Fruit fly (Drosophila melanogaster) whole organism, embryonic: ENCODE data around the gene CG32507.

ENCODE experiments used
- Adf1 ChIP-seq: fragments of 200-800 bp; sonication (Bioruptor generic); IDR thresholded peaks from 2 replicates; pipeline ENCODE4 v1.3.6; 2022; ENCODE audit warnings: missing biosample characterization, missing genetic modification characterization
- CG13894 ChIP-seq: fragments of 200-800 bp; sonication (Bioruptor generic); optimal IDR thresholded peaks from 3 replicates; lab custom pipeline; 2018; ENCODE audit warnings: missing biosample characterization, mild to moderate bottlenecking, missing genetic modification characterization, moderate library complexity
- CG14014 ChIP-seq: fragments of 200-800 bp; sonication (Bioruptor generic); IDR thresholded peaks from 2 replicates; pipeline ENCODE4 v1.3.6; 2022; ENCODE audit warnings: missing biosample characterization, missing genetic modification characterization
- CG15479 ChIP-seq: fragments of 200-800 bp; sonication (Bioruptor generic); optimal IDR thresholded peaks from 3 replicates; lab custom pipeline; 2019; ENCODE audit warnings: missing biosample characterization, mild to moderate bottlenecking, missing genetic modification characterization, moderate library complexity
- CG1603 ChIP-seq: fragments of 200-800 bp; sonication (Bioruptor generic); optimal IDR thresholded peaks from 2 replicates; lab custom pipeline; 2019; ENCODE audit warnings: missing biosample characterization, mild to moderate bottlenecking, missing genetic modification characterization, moderate library complexity
- CG16863 ChIP-seq: fragments of 200-800 bp; sonication (Bioruptor generic); optimal IDR thresholded peaks from 3 replicates; lab custom pipeline; 2016; ENCODE audit warnings: missing biosample characterization, missing genetic modification characterization
- CG17359 ChIP-seq: fragments of 200-800 bp; sonication (Bioruptor generic); optimal IDR thresholded peaks from 3 replicates; lab custom pipeline; 2018; ENCODE audit warnings: missing biosample characterization, mild to moderate bottlenecking, missing genetic modification characterization, moderate library complexity
- CG17912 ChIP-seq: fragments of 200-800 bp; sonication (Bioruptor generic); optimal IDR thresholded peaks from 2 replicates; lab custom pipeline; 2018; ENCODE audit warnings: missing biosample characterization, mild to moderate bottlenecking, missing genetic modification characterization
- CG18011 ChIP-seq: fragments of 200-800 bp; sonication (Bioruptor generic); optimal IDR thresholded peaks from 2 replicates; lab custom pipeline; 2017; ENCODE audit warnings: missing biosample characterization, missing genetic modification characterization, mild to moderate bottlenecking, moderate library complexity, missing genotype
- CG31441 ChIP-seq: fragments of 200-800 bp; sonication (Bioruptor generic); IDR thresholded peaks from 2 replicates; pipeline ENCODE4 v1.3.6; 2022; ENCODE audit warnings: missing biosample characterization, missing genetic modification characterization
- CG33557 ChIP-seq: fragments of 200-800 bp; sonication (Bioruptor generic); optimal IDR thresholded peaks from 2 replicates; lab custom pipeline; 2019; ENCODE audit warnings: missing biosample characterization, mild to moderate bottlenecking, missing genetic modification characterization, moderate library complexity
- CG34376 ChIP-seq: fragments of 200-800 bp; sonication (Bioruptor generic); optimal IDR thresholded peaks from 2 replicates; lab custom pipeline; 2018; ENCODE audit warnings: missing biosample characterization, mild to moderate bottlenecking, missing genetic modification characterization
- CG3847 ChIP-seq: fragments of 200-800 bp; sonication (Bioruptor generic); IDR thresholded peaks from 2 replicates; pipeline ENCODE4 v1.3.6; 2022; ENCODE audit warnings: missing biosample characterization, missing genetic modification characterization
- CG3995 ChIP-seq: fragments of 200-800 bp; sonication (Bioruptor generic); optimal IDR thresholded peaks from 3 replicates; lab custom pipeline; 2016; ENCODE audit warnings: missing biosample characterization, missing genetic modification characterization
- CG43689 ChIP-seq: fragments of 200-800 bp; sonication (Bioruptor generic); IDR thresholded peaks from 2 replicates; pipeline ENCODE4 v1.3.6; 2022; ENCODE audit warnings: missing biosample characterization, missing genetic modification characterization
- CG9609 ChIP-seq: fragments of 200-800 bp; sonication (Bioruptor generic); optimal IDR thresholded peaks from 3 replicates; lab custom pipeline; 2016; ENCODE audit warnings: missing biosample characterization, missing genetic modification characterization
- E2f1 ChIP-seq: fragments of 200-800 bp; sonication (Bioruptor generic); IDR thresholded peaks from 2 replicates; pipeline ENCODE4 v1.3.6; 2022; ENCODE audit warnings: missing biosample characterization, missing genetic modification characterization
- HLH54F ChIP-seq: fragments of 200-800 bp; sonication (Bioruptor generic); optimal IDR thresholded peaks from 3 replicates; lab custom pipeline; 2016; ENCODE audit warnings: missing biosample characterization, missing genetic modification characterization
- Hr39 ChIP-seq: fragments of >200 bp; optimal IDR thresholded peaks from 2 replicates; lab custom pipeline; 2017
- Mad ChIP-seq: fragments of 200-800 bp; sonication (Bioruptor generic); optimal IDR thresholded peaks from 2 replicates; lab custom pipeline; 2016; ENCODE audit warnings: missing biosample characterization, missing genetic modification characterization
- Nf-YB ChIP-seq: fragments of 200-800 bp; sonication (Bioruptor generic); optimal IDR thresholded peaks from 3 replicates; lab custom pipeline; 2019; ENCODE audit warnings: missing biosample characterization, mild to moderate bottlenecking, missing genetic modification characterization, moderate library complexity
- Pdp1 ChIP-seq, 2 experiments: fragments of 200-800 bp; sonication (Bioruptor generic); optimal IDR thresholded peaks; 3 replicates each; lab custom pipeline; 2016; ENCODE audit warnings: missing biosample characterization in 2 of 2, missing genetic modification characterization in 2 of 2, mild to moderate bottlenecking in 1 of 2, moderate library complexity in 1 of 2
- Sox100B ChIP-seq: fragments of 200-800 bp; sonication (Bioruptor generic); optimal IDR thresholded peaks from 3 replicates; lab custom pipeline; 2018; ENCODE audit warnings: missing biosample characterization, mild to moderate bottlenecking, missing genetic modification characterization
- Sox102F ChIP-seq: fragments of 200-800 bp; sonication (Bioruptor generic); optimal IDR thresholded peaks from 2 replicates; lab custom pipeline; 2018; ENCODE audit warnings: missing biosample characterization, mild to moderate bottlenecking, missing genetic modification characterization, moderate library complexity
- ap ChIP-seq: fragments of 200-800 bp; sonication (Bioruptor generic); IDR thresholded peaks from 2 replicates; pipeline ENCODE4 v1.3.6; 2022; ENCODE audit warnings: missing biosample characterization, missing genetic modification characterization
- az2 ChIP-seq: fragments of 200-800 bp; sonication (Bioruptor generic); optimal IDR thresholded peaks from 3 replicates; lab custom pipeline; 2016; ENCODE audit warnings: missing biosample characterization, missing genetic modification characterization
- bab2 ChIP-seq: fragments of 200-800 bp; sonication (Bioruptor generic); optimal IDR thresholded peaks from 2 replicates; lab custom pipeline; 2016; ENCODE audit warnings: missing biosample characterization, missing genetic modification characterization
- bigmax ChIP-seq: fragments of 200-800 bp; sonication (Bioruptor generic); optimal IDR thresholded peaks from 2 replicates; lab custom pipeline; 2018; ENCODE audit warnings: missing biosample characterization, mild to moderate bottlenecking, missing genetic modification characterization
- cato ChIP-seq: fragments of 200-800 bp; sonication (Bioruptor generic); optimal IDR thresholded peaks from 2 replicates; lab custom pipeline; 2016; ENCODE audit warnings: missing biosample characterization, missing genetic modification characterization, borderline replicate concordance
- crol ChIP-seq: fragments of 200-800 bp; sonication (Bioruptor generic); IDR thresholded peaks from 2 replicates; pipeline ENCODE4 v1.3.6; 2022; ENCODE audit warnings: missing biosample characterization, missing genetic modification characterization
- dan ChIP-seq: fragments of 200-800 bp; sonication (Bioruptor generic); IDR thresholded peaks from 2 replicates; pipeline ENCODE4 v1.3.6; 2022; ENCODE audit warnings: missing biosample characterization, missing genetic modification characterization
- dmrt99B ChIP-seq: fragments of 200-800 bp; sonication (Bioruptor generic); optimal IDR thresholded peaks from 2 replicates; lab custom pipeline; 2018; ENCODE audit warnings: missing biosample characterization, mild to moderate bottlenecking, missing genetic modification characterization, moderate library complexity
- dysf ChIP-seq: fragments of 200-800 bp; sonication (Bioruptor generic); IDR thresholded peaks from 3 replicates; pipeline ENCODE4 v1.3.6; 2022; ENCODE audit warnings: missing biosample characterization, missing genetic modification characterization
- eve ChIP-seq, 2 experiments: fragments of >200 bp; optimal IDR thresholded peaks; 2 replicates each; lab custom pipeline; 2017; ENCODE audit warnings: missing biosample characterization in 2 of 2, missing genetic modification characterization in 2 of 2
- gcm2 ChIP-seq: fragments of 200-800 bp; sonication (Bioruptor generic); optimal IDR thresholded peaks from 2 replicates; lab custom pipeline; 2016; ENCODE audit warnings: missing biosample characterization, missing genetic modification characterization
- gt ChIP-seq: fragments of 200-800 bp; sonication (Bioruptor generic); IDR thresholded peaks from 2 replicates; pipeline ENCODE4 v1.3.6; 2022; ENCODE audit warnings: missing biosample characterization, missing genetic modification characterization
- jumu ChIP-seq: fragments of 200-800 bp; sonication (Bioruptor generic); optimal IDR thresholded peaks from 3 replicates; lab custom pipeline; 2016; ENCODE audit warnings: missing biosample characterization, missing genetic modification characterization
- klu ChIP-seq: fragments of 200-800 bp; sonication (Bioruptor generic); IDR thresholded peaks from 2 replicates; pipeline ENCODE4 v1.3.6; 2022; ENCODE audit warnings: missing biosample characterization, missing genetic modification characterization
- luna ChIP-seq: fragments of 200-800 bp; sonication (Bioruptor generic); optimal IDR thresholded peaks from 2 replicates; lab custom pipeline; 2016; ENCODE audit warnings: missing biosample characterization, missing genetic modification characterization
- nau ChIP-seq: fragments of 200-800 bp; sonication (Bioruptor generic); optimal IDR thresholded peaks from 3 replicates; lab custom pipeline; 2017; ENCODE audit warnings: missing biosample characterization, mild to moderate bottlenecking, missing genetic modification characterization, missing genetic modification reagents
- peb ChIP-seq: fragments of 200-800 bp; sonication (Bioruptor generic); IDR thresholded peaks from 2 replicates; pipeline ENCODE4 v1.3.6; 2022; ENCODE audit warnings: missing biosample characterization, missing genetic modification characterization
- pfk ChIP-seq: fragments of 200-800 bp; sonication (Bioruptor generic); optimal IDR thresholded peaks from 2 replicates; lab custom pipeline; 2018; ENCODE audit warnings: missing biosample characterization, mild to moderate bottlenecking, missing genetic modification characterization, moderate library complexity
- pros ChIP-seq: fragments of 200-800 bp; sonication (Bioruptor generic); optimal IDR thresholded peaks from 3 replicates; lab custom pipeline; 2019; ENCODE audit warnings: missing biosample characterization, mild to moderate bottlenecking, missing genetic modification characterization, moderate library complexity
- sim ChIP-seq: fragments of 200-800 bp; sonication (Bioruptor generic); IDR thresholded peaks from 2 replicates; pipeline ENCODE4 v1.3.6; 2022; ENCODE audit warnings: missing biosample characterization, missing genetic modification characterization
- sima ChIP-seq: fragments of 200-800 bp; sonication (Bioruptor generic); optimal IDR thresholded peaks from 2 replicates; lab custom pipeline; 2016; ENCODE audit warnings: missing biosample characterization, missing genetic modification characterization
- sna ChIP-seq: fragments of 200-800 bp; sonication (Bioruptor generic); IDR thresholded peaks from 2 replicates; pipeline ENCODE4 v1.3.6; 2022; ENCODE audit warnings: missing biosample characterization, missing genetic modification characterization; ENCODE audit not compliant: partially characterized antibody
- stwl ChIP-seq: fragments of 200-800 bp; sonication (Bioruptor generic); optimal IDR thresholded peaks from 3 replicates; lab custom pipeline; 2018; ENCODE audit warnings: missing biosample characterization, mild to moderate bottlenecking, missing genetic modification characterization, moderate library complexity
- sug ChIP-seq: fragments of 200-800 bp; optimal IDR thresholded peaks from 2 replicates; lab custom pipeline; 2019; ENCODE audit warnings: missing biosample characterization, mild to moderate bottlenecking, missing genetic modification characterization, moderate library complexity
- tgo ChIP-seq: fragments of 200-800 bp; sonication (Bioruptor generic); IDR thresholded peaks from 3 replicates; pipeline ENCODE4 v1.3.6; 2022; ENCODE audit warnings: missing biosample characterization, missing genetic modification characterization
- tio ChIP-seq: fragments of 200-800 bp; sonication (Bioruptor generic); optimal IDR thresholded peaks from 2 replicates; lab custom pipeline; 2017; ENCODE audit warnings: missing biosample characterization, missing genetic modification characterization, inconsistent platforms
- toy ChIP-seq: fragments of 200-800 bp; sonication (Bioruptor generic); IDR thresholded peaks from 2 replicates; pipeline ENCODE4 v1.3.6; 2022; ENCODE audit warnings: missing biosample characterization, missing genetic modification characterization

Gene CG32507

DNA sequence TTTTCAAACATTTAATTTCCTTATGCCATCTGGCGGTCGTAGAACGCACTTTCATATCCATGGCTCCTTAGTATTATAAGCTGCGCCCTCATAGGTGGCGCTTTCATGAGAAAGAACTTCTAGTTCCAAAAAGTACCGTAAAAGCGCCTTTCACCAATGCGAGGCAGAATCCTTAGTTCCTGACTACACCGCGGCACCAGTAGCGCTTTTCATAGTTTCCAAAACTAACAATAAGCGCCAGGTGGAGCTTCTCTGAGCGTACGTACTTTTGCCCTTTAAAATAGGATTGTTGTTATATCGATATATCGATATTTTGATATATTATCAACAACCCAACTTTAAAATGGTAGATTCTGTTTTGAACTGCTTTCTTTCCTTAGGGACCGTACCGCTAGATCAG lies 20.6 kb downstream of the CG32507 start (continued):
- TF ChIP-seq CG31441 (GFP tag; lab: Robert Waterston, UW), result peak; percentile 36; the same call in 1 of the 2 replicates
- TF ChIP-seq CG1603 (tag; lab: Kevin White, UChicago), result peak; percentile 71
- TF ChIP-seq bab2 (GFP tag; lab: Kevin White, UChicago), result peak; percentile 88
- peak; percentile 70 for TF ChIP-seq CG33557
- TF ChIP-seq eve (GFP tag; optimal IDR thresholded peaks at IDR 0.05; lab: Kevin White, UChicago), result no peak
- TF ChIP-seq CG43689 (GFP tag; lab: Robert Waterston, UW), result peak; percentile 55; the same call in 1 of the 2 replicates
- TF ChIP-seq pros, result no peak
- TF ChIP-seq CG3995 (GFP tag; lab: Kevin White, UChicago), result no peak
- peak; percentile 86 for TF ChIP-seq az2 (GFP tag; lab: Kevin White, UChicago)
- TF ChIP-seq CG17359 (tag; lab: Kevin White, UChicago), result peak; percentile 81
- peak; percentile 26 for TF ChIP-seq Nf-YB
- TF ChIP-seq bigmax (GFP tag; lab: Kevin White, UChicago), result peak; percentile 21
- TF ChIP-seq nau (GFP tag; lab: Kevin White, UChicago), result peak; percentile 11
- peak; percentile 85 for TF ChIP-seq CG9609 (GFP tag; lab: Kevin White, UChicago)
- TF ChIP-seq dysf (GFP tag; lab: Robert Waterston, UW), result peak; percentile 85
- TF ChIP-seq sim (GFP tag; lab: Robert Waterston, UW), result 0 out of 2 replicates have a peak, but pooled peaks have one; percentile 16
- TF ChIP-seq CG17912 (GFP tag; lab: Kevin White, UChicago), result peak; percentile 80
- peak; percentile 44 for TF ChIP-seq sima (GFP tag; lab: Kevin White, UChicago)
- TF ChIP-seq E2f1 (GFP tag; lab: Robert Waterston, UW), result peak; percentile 76
- TF ChIP-seq CG15479, result no peak
- no peak; the same call in 1 of the 2 replicates for TF ChIP-seq klu (GFP tag; lab: Robert Waterston, UW)
- TF ChIP-seq sug, result peak; percentile 64
- peak; percentile 30 for TF ChIP-seq CG18011 (GFP tag; lab: Kevin White, UChicago)
- TF ChIP-seq luna, result peak; percentile 54
- no peak for TF ChIP-seq dan (GFP tag; lab: Robert Waterston, UW)
- peak; percentile 82 for TF ChIP-seq Sox102F (GFP tag; lab: Kevin White, UChicago)
- peak; percentile 68 for TF ChIP-seq Mad
- TF ChIP-seq tio (GFP tag; lab: Kevin White, UChicago), result peak; percentile 48
- TF ChIP-seq ap (GFP tag; lab: Robert Waterston, UW), result no peak
- peak; percentile 65 for TF ChIP-seq CG3847
- TF ChIP-seq cato (GFP tag; lab: Kevin White, UChicago), result peak; percentile 28
- peak; percentile 55 for TF ChIP-seq gcm2 (GFP tag; lab: Kevin White, UChicago)
- peak; percentile 45 for TF ChIP-seq pfk (GFP tag; lab: Kevin White, UChicago)
- no peak for TF ChIP-seq crol (GFP tag; lab: Robert Waterston, UW)
- TF ChIP-seq Hr39 (lab: Kevin White, UChicago), result no peak
- peak; percentile 71 for TF ChIP-seq tgo (GFP tag; lab: Robert Waterston, UW)
- TF ChIP-seq jumu (GFP tag; lab: Kevin White, UChicago), result peak; percentile 25
- TF ChIP-seq stwl, result peak; percentile 98
- peak; percentile 75 for TF ChIP-seq CG13894 (tag; lab: Kevin White, UChicago)
- peak; percentile 64 for TF ChIP-seq CG16863 (GFP tag; lab: Kevin White, UChicago)
- no peak for TF ChIP-seq Sox100B
- TF ChIP-seq Pdp1 (GFP tag; optimal IDR thresholded peaks at IDR 0.05; lab: Kevin White, UChicago), result peak; percentile 59 to 78
- TF ChIP-seq gt, result no peak
- TF ChIP-seq dmrt99B (tag; lab: Kevin White, UChicago), result peak; percentile 61
- peak; percentile 34; the same call in 1 of the 2 replicates for TF ChIP-seq Adf1 (GFP tag; lab: Robert Waterston, UW)
- TF ChIP-seq HLH54F (GFP tag; lab: Kevin White, UChicago), result peak; percentile 72
- TF ChIP-seq CG14014 (GFP tag; lab: Robert Waterston, UW), result 0 out of 2 replicates have a peak, but pooled peaks have one; percentile 74
- peak; percentile 65 for TF ChIP-seq CG34376
- TF ChIP-seq sna (GFP tag; lab: Robert Waterston, UW), result peak; percentile 94
- no peak for TF ChIP-seq toy
- TF ChIP-seq peb (GFP tag; lab: Robert Waterston, UW), result peak; percentile 52; the same call in 1 of the 2 replicates
